Worm (Caenorhabditis elegans): ENCODE measurements around the gene col-90.

col-90 gene

ce11 chrIII:7911621-7912020 is 37.0 kb upstream of the col-90 start, which contains the start of gene ZK688.7:
ZK688.7 (minus strand) TSS chrIII:7911634.
- TF ChIP-seq unc-86 (tag; optimal IDR thresholded peaks at IDR 0.05) (no peak), pax-1 (tag; optimal IDR thresholded peaks at IDR 0.05) (no peak), hlh-30 (tag; optimal IDR thresholded peaks at IDR 0.05; ENCODE audit: insufficient read depth) (peak; percentile 81), ceh-19 (GFP tag; optimal IDR thresholded peaks at IDR 0.05) (no peak)

ce11 chrIII:7913488-7913887 is 35.1 kb upstream of the col-90 start, which contains the start of gene ZK688.12:
ZK688.12 (minus strand) TSS chrIII:7913588.
- TF ChIP-seq ceh-19 (GFP tag; optimal IDR thresholded peaks at IDR 0.05) (no peak), pax-1 (tag; optimal IDR thresholded peaks at IDR 0.05) (no peak), lin-11 (tag; optimal IDR thresholded peaks at IDR 0.05) (no peak), fkh-6 (tag; optimal IDR thresholded peaks at IDR 0.05) (no peak), sox-4 (tag; optimal IDR thresholded peaks at IDR 0.05) (no peak), ceh-22 (tag; optimal IDR thresholded peaks at IDR 0.05) (no peak), unc-3 (GFP tag; conservative IDR thresholded peaks at IDR 0.05) (no peak), unc-3 (tag; optimal IDR thresholded peaks at IDR 0.05) (no peak), ceh-34 (tag; optimal IDR thresholded peaks at IDR 0.05) (no peak), F13H6.1 (tag; optimal IDR thresholded peaks at IDR 0.05) (no peak), unc-86 (tag; optimal IDR thresholded peaks at IDR 0.05) (no peak)

DNA sequence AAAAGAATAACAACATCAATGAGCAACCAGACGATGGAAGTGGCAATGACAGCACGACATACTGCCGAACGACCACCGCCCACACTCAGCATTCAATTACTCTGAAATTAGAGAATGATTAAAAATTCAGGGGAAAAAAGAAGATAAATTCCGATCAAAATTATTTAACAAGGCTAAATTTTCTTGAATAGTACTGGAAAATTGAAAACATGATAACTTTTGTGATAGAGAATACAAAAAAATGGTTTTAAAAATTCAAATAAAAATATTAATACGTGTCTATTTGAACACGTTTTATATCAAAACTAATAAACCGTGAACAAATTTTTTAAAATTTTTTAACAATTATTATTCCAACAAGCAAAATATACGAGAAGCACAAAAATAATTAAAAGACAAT is 31.0 kb upstream of the col-90 start, which contains the start of gene gly-3:
Gene gly-3, minus strand, starts transcription at position 101 of the 400 bp plus-strand sequence.
- TF ChIP-seq K09A11.1 (tag; optimal IDR thresholded peaks at IDR 0.05; ENCODE audit: insufficient read depth) (no peak), nhr-232 (tag; optimal IDR thresholded peaks at IDR 0.05) (no peak), sdc-2 (tag; optimal IDR thresholded peaks at IDR 0.05) (no peak), ceh-19 (GFP tag; optimal IDR thresholded peaks at IDR 0.05) (no peak), lin-11 (tag; optimal IDR thresholded peaks at IDR 0.05) (no peak), npax-4 (tag; optimal IDR thresholded peaks at IDR 0.05) (no peak), unc-42 (tag; optimal IDR thresholded peaks at IDR 0.05) (no peak), hlh-30 (tag; optimal IDR thresholded peaks at IDR 0.05; ENCODE audit: insufficient read depth) (no peak), F13H6.1 (tag; optimal IDR thresholded peaks at IDR 0.05) (no peak), ceh-18 (tag; optimal IDR thresholded peaks at IDR 0.05) (no peak), unc-55 (GFP tag; optimal IDR thresholded peaks at IDR 0.05) (no peak), hlh-8 (tag; optimal IDR thresholded peaks at IDR 0.05) (no peak)

DNA sequence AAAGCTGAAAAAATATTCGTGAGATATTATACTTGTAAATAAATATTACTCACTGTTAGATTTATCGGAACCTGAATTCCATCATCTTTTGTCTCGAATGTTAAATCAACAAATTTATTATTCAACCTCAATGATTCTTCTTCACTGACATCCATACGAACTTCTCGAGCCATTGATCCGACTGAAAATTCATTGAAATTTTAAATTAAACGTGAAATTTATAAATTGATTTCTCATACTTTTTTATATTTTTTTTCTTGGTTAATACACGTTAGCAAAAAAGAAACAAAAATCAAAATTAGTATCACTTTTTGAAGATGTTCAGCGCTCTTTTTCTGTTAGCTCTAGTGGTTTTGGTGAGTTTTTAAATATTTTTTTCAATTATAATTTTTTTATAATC is 28.8 kb upstream of the col-90 start, which contains the start of gene C29E4.14:
Gene C29E4.14, plus strand, starts transcription at position 301 of the 400 bp plus-strand sequence.
- TF ChIP-seq ceh-31 (tag; optimal IDR thresholded peaks at IDR 0.05) = no peak
- TF ChIP-seq ceh-9 (tag; optimal IDR thresholded peaks at IDR 0.05) = no peak
- TF ChIP-seq ama-1 (optimal IDR thresholded peaks at IDR 0.05) = no peak
- TF ChIP-seq ceh-30 (tag; optimal IDR thresholded peaks at IDR 0.05) = no peak
- no peak for TF ChIP-seq ahr-1 (tag; optimal IDR thresholded peaks at IDR 0.05)
- no peak for TF ChIP-seq pax-1 (tag; optimal IDR thresholded peaks at IDR 0.05)

- TF ChIP-seq elt-2 (tag; optimal IDR thresholded peaks at IDR 0.05) = no peak
- no peak for TF ChIP-seq fax-1 (tag; optimal IDR thresholded peaks at IDR 0.05)
- TF ChIP-seq K02D7.2 (tag; optimal IDR thresholded peaks at IDR 0.05) = no peak
- TF ChIP-seq pax-1 (tag; optimal IDR thresholded peaks at IDR 0.05) = no peak
- TF ChIP-seq C08G9.2 (tag; optimal IDR thresholded peaks at IDR 0.05) = no peak
- TF ChIP-seq Y22D7AL.16 (tag; optimal IDR thresholded peaks at IDR 0.05) = no peak
- no peak for TF ChIP-seq pag-3 (tag; optimal IDR thresholded peaks at IDR 0.05; ENCODE audit: borderline replicate concordance)
- TF ChIP-seq ceh-18 (tag; optimal IDR thresholded peaks at IDR 0.05) = no peak
- TF ChIP-seq ceh-34 (tag; optimal IDR thresholded peaks at IDR 0.05) = no peak
These were observed 26.4 kb upstream of the col-90 start, which contains the start of gene C29E4.17 for ce11 chrIII:7922207-7922606. C29E4.17 (plus strand) TSS chrIII:7922507.

ce11 chrIII:7924821-7925220 is 23.8 kb upstream of the col-90 start, which contains the start of gene tag-250:
tag-250 (minus strand) TSS chrIII:7924921.
- no peak for TF ChIP-seq ceh-19 (GFP tag; optimal IDR thresholded peaks at IDR 0.05)
- TF ChIP-seq fkh-6 (tag; optimal IDR thresholded peaks at IDR 0.05) = no peak
- no peak for TF ChIP-seq lim-6 (tag; optimal IDR thresholded peaks at IDR 0.05)
- no peak for TF ChIP-seq pax-1 (tag; optimal IDR thresholded peaks at IDR 0.05)
- TF ChIP-seq ahr-1 (tag; optimal IDR thresholded peaks at IDR 0.05) = no peak
- no peak for TF ChIP-seq unc-42 (tag; optimal IDR thresholded peaks at IDR 0.05)
- no peak for TF ChIP-seq tbx-2 (tag; optimal IDR thresholded peaks at IDR 0.05)
- no peak for TF ChIP-seq lin-11 (tag; optimal IDR thresholded peaks at IDR 0.05)
- no peak for TF ChIP-seq unc-3 (GFP tag; conservative IDR thresholded peaks at IDR 0.05)
- no peak for TF ChIP-seq unc-3 (tag; optimal IDR thresholded peaks at IDR 0.05)
- no peak for TF ChIP-seq syd-9 (tag; optimal IDR thresholded peaks at IDR 0.05)
- no peak for TF ChIP-seq mec-3 (tag; optimal IDR thresholded peaks at IDR 0.05; ENCODE audit: borderline replicate concordance)
- TF ChIP-seq ceh-18 (tag; optimal IDR thresholded peaks at IDR 0.05) = no peak
- TF ChIP-seq pha-4 (tag; optimal IDR thresholded peaks at IDR 0.05) = no peak
- no peak for TF ChIP-seq pag-3 (tag; optimal IDR thresholded peaks at IDR 0.05; ENCODE audit: borderline replicate concordance)
- TF ChIP-seq npax-4 (tag; optimal IDR thresholded peaks at IDR 0.05) = no peak
- TF ChIP-seq C38D4.7 (GFP tag; optimal IDR thresholded peaks at IDR 0.05) = no peak
